Worm (Caenorhabditis elegans): ENCODE data around the gene ZK512.11.
A peak's percentile ranks its signal among the peaks of the same experiment; 100 is the strongest.

ZK512.11 gene

ce11 chrIII:9143911-9144310, at the start of gene ZK512.11:
ZK512.11 (plus strand) TSS chrIII:9144211.
- TF ChIP-seq tbx-37 (GFP tag; conservative IDR thresholded peaks at IDR 0.05) = no peak
- TF ChIP-seq tra-4 (tag; optimal IDR thresholded peaks at IDR 0.05) = no peak
- no peak for TF ChIP-seq F13C5.2 (tag; optimal IDR thresholded peaks at IDR 0.05)
- no peak for TF ChIP-seq B0310.2 (tag; optimal IDR thresholded peaks at IDR 0.05)
- no peak for TF ChIP-seq aly-1 (tag; optimal IDR thresholded peaks at IDR 0.05)
- no peak for TF ChIP-seq scrt-1 (GFP tag; IDR thresholded peaks at IDR 0.05)
- TF ChIP-seq sea-1 (GFP tag; conservative IDR thresholded peaks at IDR 0.05) = no peak
- no peak for TF ChIP-seq ama-1 (optimal IDR thresholded peaks at IDR 0.05)
- no peak for TF ChIP-seq hnd-1 (tag; optimal IDR thresholded peaks at IDR 0.05)
- no peak for TF ChIP-seq ets-7 (tag; optimal IDR thresholded peaks at IDR 0.05)
- no peak for TF ChIP-seq hmg-4 (GFP tag; optimal IDR thresholded peaks at IDR 0.05)
- no peak for TF ChIP-seq tbx-11 (GFP tag; IDR thresholded peaks at IDR 0.05)
- TF ChIP-seq flt-1 (GFP tag; IDR thresholded peaks at IDR 0.05) = no peak
- no peak for TF ChIP-seq ceh-36 (tag; optimal IDR thresholded peaks at IDR 0.05)
- no peak for TF ChIP-seq hmbx-1 (tag; optimal IDR thresholded peaks at IDR 0.05)
- TF ChIP-seq pes-1 (GFP tag; IDR thresholded peaks at IDR 0.05) = no peak
- no peak for TF ChIP-seq ceh-13 (GFP tag; optimal IDR thresholded peaks at IDR 0.05)

DNA sequence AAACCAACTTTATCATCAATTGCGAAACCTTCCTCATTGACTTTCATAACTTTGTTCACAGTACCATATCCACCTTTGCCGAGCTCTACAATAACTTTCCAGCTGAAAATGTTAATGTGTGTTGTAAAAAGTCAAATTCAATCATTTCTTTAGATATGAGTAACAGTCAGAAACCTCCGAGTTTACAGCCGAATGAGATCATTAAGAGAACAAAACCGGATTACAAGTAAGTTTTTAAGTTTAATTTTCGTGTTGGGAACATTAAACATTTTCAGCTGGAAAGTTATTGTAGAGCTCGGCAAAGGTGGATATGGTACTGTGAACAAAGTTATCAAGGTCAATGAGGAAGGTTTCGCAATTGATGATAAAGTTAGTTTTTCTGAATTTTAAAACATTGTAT, 42.8 kb upstream of the ZK512.11 start, which contains the start of gene ZK507.1:
Gene ZK507.1, minus strand, starts transcription at position 101 of the 400 bp plus-strand sequence.
- no peak for TF ChIP-seq hmbx-1 (tag; optimal IDR thresholded peaks at IDR 0.05)
- TF ChIP-seq aly-1 (tag; optimal IDR thresholded peaks at IDR 0.05) = no peak
- no peak for TF ChIP-seq ceh-36 (tag; optimal IDR thresholded peaks at IDR 0.05)
- TF ChIP-seq scrt-1 (GFP tag; IDR thresholded peaks at IDR 0.05) = no peak

- TF ChIP-seq ceh-36 (tag; optimal IDR thresholded peaks at IDR 0.05) (no peak), pes-1 (GFP tag; IDR thresholded peaks at IDR 0.05) (no peak), hnd-1 (tag; optimal IDR thresholded peaks at IDR 0.05) (no peak), tra-4 (tag; optimal IDR thresholded peaks at IDR 0.05) (no peak), sea-1 (GFP tag; conservative IDR thresholded peaks at IDR 0.05) (no peak), B0310.2 (tag; optimal IDR thresholded peaks at IDR 0.05) (no peak), ets-7 (tag; optimal IDR thresholded peaks at IDR 0.05) (no peak), hmg-4 (GFP tag; optimal IDR thresholded peaks at IDR 0.05) (no peak)
Observed at ce11 chrIII:9103643-9104042, 40.4 kb upstream of the ZK512.11 start, which contains the start of gene dos-1. dos-1 (plus strand) TSS chrIII:9103943.

DNA sequence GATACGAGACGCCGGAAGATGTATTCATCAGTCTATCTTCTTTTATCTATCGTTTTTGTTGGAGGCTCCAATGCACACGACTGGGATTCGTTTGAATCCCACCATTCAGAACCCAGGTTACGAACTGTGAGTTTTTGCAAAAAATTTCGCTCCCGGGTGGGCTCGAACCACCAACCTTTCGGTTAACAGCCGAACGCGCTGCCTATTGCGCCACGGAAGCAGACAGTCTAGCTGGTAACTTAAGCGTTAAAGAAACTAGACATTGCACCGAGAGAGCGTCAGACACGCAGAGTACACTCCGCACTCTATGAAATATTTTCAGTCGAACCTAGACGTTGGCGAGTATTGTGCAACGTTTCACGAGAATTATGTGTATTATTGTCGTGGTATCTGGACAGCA, 40.0 kb upstream of the ZK512.11 start:
- peak; percentile 75 for TF ChIP-seq ceh-13 (GFP tag; optimal IDR thresholded peaks at IDR 0.05)
- TF ChIP-seq tbx-37 (GFP tag; conservative IDR thresholded peaks at IDR 0.05) = peak; percentile 76
- TF ChIP-seq aly-1 (tag; optimal IDR thresholded peaks at IDR 0.05) = no peak
- TF ChIP-seq ets-7 (tag; optimal IDR thresholded peaks at IDR 0.05) = peak; percentile 27
- no peak for TF ChIP-seq pes-1 (GFP tag; IDR thresholded peaks at IDR 0.05)
- peak; percentile 87 for TF ChIP-seq scrt-1 (GFP tag; IDR thresholded peaks at IDR 0.05)
- peak; percentile 73 for TF ChIP-seq B0310.2 (tag; optimal IDR thresholded peaks at IDR 0.05)
- peak; percentile 37 for TF ChIP-seq tra-4 (tag; optimal IDR thresholded peaks at IDR 0.05)
- peak; percentile 77 for TF ChIP-seq tbx-11 (GFP tag; IDR thresholded peaks at IDR 0.05)
- TF ChIP-seq ama-1 (optimal IDR thresholded peaks at IDR 0.05) = no peak
- 0 out of 2 replicates have a peak, but pooled peaks have one; percentile 37 for TF ChIP-seq sea-1 (GFP tag; conservative IDR thresholded peaks at IDR 0.05)
- TF ChIP-seq flt-1 (GFP tag; IDR thresholded peaks at IDR 0.05) = peak; percentile 79
- TF ChIP-seq ceh-36 (tag; optimal IDR thresholded peaks at IDR 0.05) = peak; percentile 74
- peak; percentile 80 for TF ChIP-seq hmg-4 (GFP tag; optimal IDR thresholded peaks at IDR 0.05)
- TF ChIP-seq hmbx-1 (tag; optimal IDR thresholded peaks at IDR 0.05) = peak; percentile 20
- peak; percentile 18 for TF ChIP-seq F13C5.2 (tag; optimal IDR thresholded peaks at IDR 0.05)
- TF ChIP-seq hnd-1 (tag; optimal IDR thresholded peaks at IDR 0.05) = peak; percentile 77

DNA sequence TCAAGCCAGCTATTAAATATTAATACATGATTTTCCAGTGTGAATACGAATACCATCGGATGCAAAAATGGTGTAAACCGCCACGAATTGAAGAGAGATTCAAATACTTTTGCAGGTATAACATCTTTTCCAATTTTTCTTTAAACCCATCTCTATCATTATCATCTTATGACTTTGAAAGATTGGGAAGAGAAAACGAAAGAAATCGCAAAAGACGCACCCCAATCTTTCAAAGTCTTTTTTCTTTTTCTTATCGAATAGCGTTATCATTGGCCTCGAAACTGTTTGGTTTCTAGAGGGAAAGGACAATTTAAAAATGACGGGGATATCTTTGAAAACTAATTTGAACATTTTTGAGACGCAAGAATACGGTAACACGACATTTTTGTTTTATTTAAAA, 38.4 kb upstream of the ZK512.11 start:
- TF ChIP-seq hmbx-1 (tag; optimal IDR thresholded peaks at IDR 0.05) (no peak), tbx-37 (GFP tag; conservative IDR thresholded peaks at IDR 0.05) (no peak), tbx-11 (GFP tag; IDR thresholded peaks at IDR 0.05) (no peak), tra-4 (tag; optimal IDR thresholded peaks at IDR 0.05) (no peak), ceh-13 (GFP tag; optimal IDR thresholded peaks at IDR 0.05) (no peak), ets-7 (tag; optimal IDR thresholded peaks at IDR 0.05) (no peak)

DNA sequence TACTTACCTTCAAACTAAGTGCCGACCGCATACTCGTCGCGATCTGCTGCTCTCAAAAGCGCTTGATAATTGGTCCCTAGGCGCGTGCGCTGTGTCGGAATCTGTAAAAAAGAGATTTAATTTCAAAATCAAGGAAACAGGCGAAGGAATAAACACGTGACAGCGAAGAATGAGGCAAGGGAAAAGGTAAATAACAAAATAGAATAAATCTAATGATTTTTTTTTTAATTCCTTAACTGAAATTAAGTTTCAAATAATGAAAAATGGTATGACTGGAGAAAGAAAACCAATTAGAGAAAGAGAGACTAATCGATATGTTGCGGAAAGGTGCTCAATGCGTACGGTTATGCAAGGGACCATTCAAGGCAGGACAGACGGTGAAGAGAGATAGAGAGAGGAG, 34.8 kb upstream of the ZK512.11 start, which contains the start of gene cya-1:
Gene cya-1, minus strand, starts transcription at position 101 of the 400 bp plus-strand sequence.
- no peak for TF ChIP-seq pes-1 (GFP tag; IDR thresholded peaks at IDR 0.05)
- TF ChIP-seq ceh-36 (tag; optimal IDR thresholded peaks at IDR 0.05) = no peak
- no peak for TF ChIP-seq flt-1 (GFP tag; IDR thresholded peaks at IDR 0.05)
- TF ChIP-seq tbx-37 (GFP tag; conservative IDR thresholded peaks at IDR 0.05) = no peak
- TF ChIP-seq ceh-13 (GFP tag; optimal IDR thresholded peaks at IDR 0.05) = no peak
- TF ChIP-seq sea-1 (GFP tag; conservative IDR thresholded peaks at IDR 0.05) = no peak
- TF ChIP-seq B0310.2 (tag; optimal IDR thresholded peaks at IDR 0.05) = no peak
- TF ChIP-seq hnd-1 (tag; optimal IDR thresholded peaks at IDR 0.05) = no peak
- no peak for TF ChIP-seq tra-4 (tag; optimal IDR thresholded peaks at IDR 0.05)

DNA sequence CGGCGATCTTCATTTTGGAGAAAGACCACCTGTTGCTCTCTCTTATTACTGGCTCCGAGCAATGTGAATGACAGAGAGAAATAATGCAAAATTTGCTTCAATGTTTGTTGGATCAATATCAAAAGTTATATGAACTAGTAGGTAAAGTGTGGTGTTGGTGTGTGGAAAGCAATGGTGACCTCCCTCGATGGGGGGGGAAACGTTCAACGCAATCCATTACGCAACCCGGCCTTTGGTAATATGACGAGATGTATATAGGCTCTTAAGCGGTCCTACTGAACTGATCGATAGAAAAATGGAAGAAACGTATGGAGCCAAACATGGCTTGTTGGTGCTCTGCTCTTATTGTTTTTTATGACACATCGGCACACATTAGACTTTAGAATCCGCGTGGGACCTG, 34.3 kb upstream of the ZK512.11 start:
- TF ChIP-seq tra-4 (tag; optimal IDR thresholded peaks at IDR 0.05) (no peak), scrt-1 (GFP tag; IDR thresholded peaks at IDR 0.05) (no peak), aly-1 (tag; optimal IDR thresholded peaks at IDR 0.05) (no peak), ceh-36 (tag; optimal IDR thresholded peaks at IDR 0.05) (peak; percentile 16)

ce11 chrIII:9110270-9110669, 33.7 kb upstream of the ZK512.11 start:
- TF ChIP-seq tbx-11 (GFP tag; IDR thresholded peaks at IDR 0.05) = no peak
- TF ChIP-seq ceh-13 (GFP tag; optimal IDR thresholded peaks at IDR 0.05) = no peak
- no peak for TF ChIP-seq hmbx-1 (tag; optimal IDR thresholded peaks at IDR 0.05)
- TF ChIP-seq scrt-1 (GFP tag; IDR thresholded peaks at IDR 0.05) = no peak
- TF ChIP-seq F13C5.2 (tag; optimal IDR thresholded peaks at IDR 0.05) = no peak
- no peak for TF ChIP-seq tra-4 (tag; optimal IDR thresholded peaks at IDR 0.05)
- no peak for TF ChIP-seq ets-7 (tag; optimal IDR thresholded peaks at IDR 0.05)
- TF ChIP-seq hmg-4 (GFP tag; optimal IDR thresholded peaks at IDR 0.05) = no peak
- TF ChIP-seq hnd-1 (tag; optimal IDR thresholded peaks at IDR 0.05) = no peak
- TF ChIP-seq tbx-37 (GFP tag; conservative IDR thresholded peaks at IDR 0.05) = no peak
- TF ChIP-seq pes-1 (GFP tag; IDR thresholded peaks at IDR 0.05) = no peak
- TF ChIP-seq sea-1 (GFP tag; conservative IDR thresholded peaks at IDR 0.05) = no peak

Measured in whole organism, early embryonic.